Fruit fly (Drosophila melanogaster) whole organism, embryonic: ENCODE measurements around the gene Tet.

Experiments
- Abd-B ChIP-seq: fragments of 200-800 bp; sonication (Bioruptor generic); optimal IDR thresholded peaks from 2 replicates; lab custom pipeline; 2018; ENCODE audit warnings: missing biosample characterization, mild to moderate bottlenecking, missing genetic modification characterization, moderate library complexity
- Atf6 ChIP-seq: fragments of 200-800 bp; sonication (Bioruptor generic); IDR thresholded peaks from 2 replicates; pipeline ENCODE4 v1.3.6; 2022; ENCODE audit warnings: missing biosample characterization, missing genetic modification characterization
- Blimp-1 ChIP-seq: fragments of 200-800 bp; sonication (Bioruptor generic); optimal IDR thresholded peaks from 3 replicates; lab custom pipeline; 2018; ENCODE audit warnings: missing biosample characterization, missing genetic modification characterization, mild to moderate bottlenecking, moderate library complexity, missing genetic modification reagents
- CG10979 ChIP-seq: fragments of 200-800 bp; sonication (Bioruptor generic); optimal IDR thresholded peaks from 2 replicates; lab custom pipeline; 2018; ENCODE audit warnings: missing biosample characterization, mild to moderate bottlenecking, missing genetic modification characterization, moderate library complexity
- CG11085 ChIP-seq: fragments of 200-800 bp; sonication (Bioruptor generic); IDR thresholded peaks from 2 replicates; pipeline ENCODE4 v1.3.6; 2022; ENCODE audit warnings: missing biosample characterization, missing genetic modification characterization
- CG12391 ChIP-seq: fragments of 200-800 bp; sonication (Bioruptor generic); optimal IDR thresholded peaks from 3 replicates; lab custom pipeline; 2018; ENCODE audit warnings: missing biosample characterization, mild to moderate bottlenecking, missing genetic modification characterization, moderate library complexity
- CG12942 ChIP-seq: fragments of 200-800 bp; sonication (Bioruptor generic); optimal IDR thresholded peaks from 3 replicates; lab custom pipeline; 2016; ENCODE audit warnings: missing biosample characterization, missing genetic modification characterization
- CG17328 ChIP-seq: fragments of 200-800 bp; sonication (Bioruptor generic); IDR thresholded peaks from 2 replicates; pipeline ENCODE4 v1.3.6; 2022; ENCODE audit warnings: missing biosample characterization, missing genetic modification characterization
- CG17829 ChIP-seq: fragments of 200-800 bp; optimal IDR thresholded peaks from 2 replicates; lab custom pipeline; 2019; ENCODE audit warnings: missing biosample characterization, mild to moderate bottlenecking, missing genetic modification characterization, moderate library complexity
- CG18262 ChIP-seq: fragments of 200-800 bp; optimal IDR thresholded peaks from 3 replicates; lab custom pipeline; 2019; ENCODE audit warnings: missing biosample characterization, mild to moderate bottlenecking, missing genetic modification characterization, moderate library complexity
- CG2120 ChIP-seq: fragments of 200-800 bp; sonication (Bioruptor generic); optimal IDR thresholded peaks from 3 replicates; lab custom pipeline; 2016; ENCODE audit warnings: missing biosample characterization, missing genetic modification characterization
- CG30403 ChIP-seq: fragments of 200-800 bp; sonication (Bioruptor generic); optimal IDR thresholded peaks from 3 replicates; lab custom pipeline; 2016; ENCODE audit warnings: missing biosample characterization, missing genetic modification characterization
- CG32772 ChIP-seq: fragments of 200-800 bp; sonication (Bioruptor generic); IDR thresholded peaks from 2 replicates; pipeline ENCODE4 v1.3.6; 2022; ENCODE audit warnings: missing biosample characterization, missing genetic modification characterization
- CG4854 ChIP-seq: fragments of 200-800 bp; sonication (Bioruptor generic); optimal IDR thresholded peaks from 2 replicates; lab custom pipeline; 2016; ENCODE audit warnings: missing biosample characterization, missing genetic modification characterization, inconsistent platforms
- CG5245 ChIP-seq: fragments of 200-800 bp; sonication (Bioruptor generic); optimal IDR thresholded peaks from 3 replicates; lab custom pipeline; 2016; ENCODE audit warnings: missing biosample characterization, missing genetic modification characterization
- CG6689 ChIP-seq: fragments of 200-800 bp; sonication (Bioruptor generic); IDR thresholded peaks from 2 replicates; pipeline ENCODE4 v1.3.6; 2022; ENCODE audit warnings: missing biosample characterization, missing genetic modification characterization
- CG7556 ChIP-seq: fragments of 200-800 bp; sonication (Bioruptor generic); optimal IDR thresholded peaks from 2 replicates; lab custom pipeline; 2017; ENCODE audit warnings: missing biosample characterization, mild to moderate bottlenecking, missing genetic modification characterization
- CG9727 ChIP-seq: fragments of 200-800 bp; sonication (Bioruptor generic); optimal IDR thresholded peaks from 3 replicates; lab custom pipeline; 2017; ENCODE audit warnings: missing biosample characterization, mild to moderate bottlenecking, missing genetic modification characterization
- Drgx ChIP-seq: fragments of 200-800 bp; sonication (Bioruptor generic); IDR thresholded peaks from 2 replicates; pipeline ENCODE4 v1.3.6; 2022; ENCODE audit warnings: missing biosample characterization, missing genetic modification characterization
- E2f2 ChIP-seq: fragments of 200-800 bp; sonication (Bioruptor generic); IDR thresholded peaks from 2 replicates; pipeline ENCODE4 v1.3.6; 2022; ENCODE audit warnings: missing biosample characterization, missing genetic modification characterization
- Gug ChIP-seq: fragments of 200-800 bp; sonication (Bioruptor generic); IDR thresholded peaks from 4 replicates; pipeline ENCODE4 v1.3.6; 2022; ENCODE audit warnings: missing biosample characterization, missing genetic modification characterization
- Mes4 ChIP-seq: fragments of 200-800 bp; sonication (Bioruptor generic); optimal IDR thresholded peaks from 2 replicates; lab custom pipeline; 2016; ENCODE audit warnings: missing biosample characterization, missing genetic modification characterization
- Pdp1 ChIP-seq, 2 experiments: fragments of 200-800 bp; sonication (Bioruptor generic); optimal IDR thresholded peaks; 3 replicates each; lab custom pipeline; 2016; ENCODE audit warnings: missing biosample characterization in 2 of 2, missing genetic modification characterization in 2 of 2, mild to moderate bottlenecking in 1 of 2, moderate library complexity in 1 of 2
- Six4 ChIP-seq: fragments of 200-800 bp; sonication (Bioruptor generic); optimal IDR thresholded peaks from 2 replicates; lab custom pipeline; 2016; ENCODE audit warnings: missing biosample characterization, missing genetic modification characterization
- TFAM ChIP-seq: fragments of 200-800 bp; sonication (Bioruptor generic); optimal IDR thresholded peaks from 2 replicates; lab custom pipeline; 2017; ENCODE audit warnings: missing biosample characterization, missing genetic modification characterization, inconsistent platforms
- bsh ChIP-seq, 2 experiments: fragments of 200-800 bp; sonication (Bioruptor generic); optimal IDR thresholded peaks; 2 replicates each; lab custom pipeline; 2017 to 2018; ENCODE audit warnings: mild to moderate bottlenecking in 2 of 2, missing biosample characterization in 2 of 2, missing genetic modification characterization in 2 of 2, moderate library complexity in 1 of 2
- chif ChIP-seq, 2 experiments: fragments of 200-800 bp; sonication (Bioruptor generic); optimal IDR thresholded peaks; 3 replicates each; lab custom pipeline; 2016; ENCODE audit warnings: missing biosample characterization in 2 of 2, missing genetic modification characterization in 2 of 2
- chinmo ChIP-seq: fragments of 200-800 bp; sonication (Bioruptor generic); IDR thresholded peaks from 4 replicates; pipeline ENCODE4 v1.3.6; 2022; ENCODE audit warnings: missing biosample characterization, missing genetic modification characterization; ENCODE audit not compliant: partially characterized antibody
- ci ChIP-seq: fragments of 200-800 bp; sonication (Bioruptor generic); IDR thresholded peaks from 3 replicates; pipeline ENCODE4 v1.3.6; 2022; ENCODE audit warnings: missing biosample characterization, missing genetic modification characterization
- dysf ChIP-seq: fragments of 200-800 bp; sonication (Bioruptor generic); IDR thresholded peaks from 3 replicates; pipeline ENCODE4 v1.3.6; 2022; ENCODE audit warnings: missing biosample characterization, missing genetic modification characterization
- gsb ChIP-seq: fragments of 200-800 bp; sonication (Bioruptor generic); IDR thresholded peaks from 2 replicates; pipeline ENCODE4 v1.3.6; 2022; ENCODE audit warnings: missing biosample characterization, missing genetic modification characterization
- ham ChIP-seq: fragments of 200-800 bp; sonication (Bioruptor generic); IDR thresholded peaks from 2 replicates; pipeline ENCODE4 v1.3.6; 2022; ENCODE audit warnings: missing biosample characterization, missing genetic modification characterization
- lbe ChIP-seq: fragments of 200-800 bp; sonication (Bioruptor generic); optimal IDR thresholded peaks from 2 replicates; lab custom pipeline; 2016; ENCODE audit warnings: missing biosample characterization, mild to moderate bottlenecking, missing genetic modification characterization
- lilli ChIP-seq: fragments of 200-800 bp; sonication (Bioruptor generic); optimal IDR thresholded peaks from 3 replicates; lab custom pipeline; 2016; ENCODE audit warnings: missing biosample characterization, missing genetic modification characterization
- lmd ChIP-seq: fragments of 200-800 bp; sonication (Bioruptor generic); IDR thresholded peaks from 2 replicates; pipeline ENCODE4 v1.3.6; 2022; ENCODE audit warnings: missing biosample characterization, missing genetic modification characterization
- nmo ChIP-seq: fragments of 200-800 bp; sonication (Bioruptor generic); optimal IDR thresholded peaks from 2 replicates; lab custom pipeline; 2018; ENCODE audit warnings: missing biosample characterization, mild to moderate bottlenecking, missing genetic modification characterization, moderate library complexity
- nom ChIP-seq: fragments of 200-800 bp; sonication (Bioruptor generic); optimal IDR thresholded peaks from 2 replicates; lab custom pipeline; 2017; ENCODE audit warnings: missing biosample characterization, missing genetic modification characterization, mild to moderate bottlenecking, moderate library complexity, missing genetic modification reagents
- prd ChIP-seq, 3 experiments: fragments of >200 bp in 2 of 3; fragments of 200-800 bp in 1 of 3; sonication (Bioruptor generic) in 1 of 3; optimal IDR thresholded peaks in 2 of 3; IDR thresholded peaks in 1 of 3; 2 replicates in 2 of 3; 3 replicates in 1 of 3; pipeline versions ENCODE4 v1.3.6 to Lab custom; 2017 to 2022; ENCODE audit warnings: missing biosample characterization in 1 of 3, missing genetic modification characterization in 1 of 3
- tgo ChIP-seq: fragments of 200-800 bp; sonication (Bioruptor generic); IDR thresholded peaks from 3 replicates; pipeline ENCODE4 v1.3.6; 2022; ENCODE audit warnings: missing biosample characterization, missing genetic modification characterization
- vvl ChIP-seq: fragments of 200-800 bp; sonication (Bioruptor generic); IDR thresholded peaks from 2 replicates; pipeline ENCODE4 v1.3.6; 2022; ENCODE audit warnings: missing biosample characterization, missing genetic modification characterization
- wor ChIP-seq: fragments of 200-800 bp; sonication (Bioruptor generic); IDR thresholded peaks from 2 replicates; pipeline ENCODE4 v1.3.6; 2022; ENCODE audit warnings: missing biosample characterization, missing genetic modification characterization
- z ChIP-seq: fragments of 200-800 bp; sonication (Bioruptor generic); IDR thresholded peaks from 3 replicates; pipeline ENCODE4 v1.3.6; 2022; ENCODE audit warnings: missing biosample characterization, missing genetic modification characterization
- zf30C ChIP-seq: fragments of 200-800 bp; sonication (Bioruptor generic); optimal IDR thresholded peaks from 3 replicates; lab custom pipeline; 2018; ENCODE audit warnings: missing biosample characterization, mild to moderate bottlenecking, missing genetic modification characterization
- zfh1 ChIP-seq: fragments of 200-800 bp; sonication (Bioruptor generic); IDR thresholded peaks from 3 replicates; pipeline ENCODE4 v1.3.6; 2022; ENCODE audit warnings: missing biosample characterization, missing genetic modification characterization

The Tet gene

DNA sequence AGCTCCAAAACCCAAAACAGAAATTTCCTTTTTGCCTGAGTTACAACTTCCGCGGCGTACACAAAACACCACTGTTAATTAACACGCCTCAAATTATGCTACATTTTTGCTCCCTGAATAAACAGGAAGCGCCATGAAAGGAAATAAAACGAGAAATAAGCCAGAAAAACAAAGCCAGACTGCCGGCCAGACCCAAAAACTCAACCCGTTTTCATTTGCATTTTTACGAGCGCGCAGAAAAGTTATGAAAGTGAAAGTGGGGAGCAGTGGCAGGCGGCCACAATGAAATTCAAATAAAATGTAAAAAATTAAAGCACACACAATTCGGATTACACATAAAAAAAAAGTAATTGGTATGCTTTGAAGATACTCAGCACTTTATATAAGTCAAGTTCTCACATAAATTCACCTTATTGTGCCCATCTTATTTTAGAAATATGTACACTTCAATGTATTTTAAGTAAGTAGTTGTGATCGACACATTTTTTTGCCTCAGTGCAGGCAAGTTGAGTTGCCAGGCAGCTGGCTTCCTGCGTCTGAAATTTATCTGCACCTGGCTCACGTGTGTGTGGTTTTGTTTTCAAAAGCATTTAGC lies 83.5 kb downstream of the Tet start (continued):
- peak in 1 of 2 experiments; percentile 11 for TF ChIP-seq bsh (GFP tag; optimal IDR thresholded peaks at IDR 0.05; lab: Kevin White, UChicago)
- no peak for TF ChIP-seq Mes4
- TF ChIP-seq zf30C (GFP tag; lab: Kevin White, UChicago), result no peak
- peak; percentile 17; the same call in 1 of the 4 replicates for TF ChIP-seq Gug
- no peak for TF ChIP-seq CG7556 (GFP tag; lab: Kevin White, UChicago)
- TF ChIP-seq chinmo (GFP tag; lab: Robert Waterston, UW), result no peak
- peak; percentile 2 for TF ChIP-seq CG2120
- TF ChIP-seq zfh1 (GFP tag; lab: Robert Waterston, UW), result peak; percentile 57; the same call in 2 of the 3 replicates
- TF ChIP-seq tgo (GFP tag; lab: Robert Waterston, UW), result peak; percentile 35; the same call in 2 of the 3 replicates
- TF ChIP-seq gsb (GFP tag; lab: Robert Waterston, UW), result no peak
- peak; percentile 36 for TF ChIP-seq lmd (GFP tag; lab: Robert Waterston, UW)
- TF ChIP-seq Six4, result no peak
- no peak for TF ChIP-seq ham
- TF ChIP-seq ci (GFP tag; lab: Robert Waterston, UW), result peak; percentile 75; the same call in 2 of the 3 replicates
- TF ChIP-seq E2f2 (GFP tag; lab: Robert Waterston, UW), result peak; percentile 27; the same call in 1 of the 2 replicates
- TF ChIP-seq CG18262 (tag; lab: Kevin White, UChicago), result peak; percentile 54
- peak; percentile 38; the same call in 1 of the 2 replicates for TF ChIP-seq Atf6 (GFP tag; lab: Robert Waterston, UW)
- TF ChIP-seq CG12391 (tag; lab: Kevin White, UChicago), result no peak
- TF ChIP-seq nmo (GFP tag; lab: Kevin White, UChicago), result peak; percentile 13
- TF ChIP-seq lilli (GFP tag; lab: Kevin White, UChicago), result peak; percentile 18
- peak; percentile 19 for TF ChIP-seq CG17829 (tag; lab: Kevin White, UChicago)
- peak; percentile 31; the same call in 1 of the 2 replicates for TF ChIP-seq wor (GFP tag; lab: Robert Waterston, UW)
- no peak for TF ChIP-seq nom (GFP tag; lab: Kevin White, UChicago)
- TF ChIP-seq chif (GFP tag; optimal IDR thresholded peaks at IDR 0.05; lab: Kevin White, UChicago), result peak in 1 of 2 experiments; percentile 3
- no peak for TF ChIP-seq prd (optimal IDR thresholded peaks at IDR 0.05; lab: Kevin White, UChicago)
- TF ChIP-seq prd (GFP tag; IDR thresholded peaks at IDR 0.05; lab: Robert Waterston, UW), result peak; percentile 35; the same call in 1 of the 3 replicates
- peak in 1 of 2 experiments; percentile 22 for TF ChIP-seq Pdp1 (GFP tag; optimal IDR thresholded peaks at IDR 0.05; lab: Kevin White, UChicago)
- TF ChIP-seq CG5245 (GFP tag; lab: Kevin White, UChicago), result no peak
- TF ChIP-seq CG11085 (GFP tag; lab: Robert Waterston, UW), result no peak
- TF ChIP-seq vvl (GFP tag; lab: Robert Waterston, UW), result peak; percentile 27; the same call in 1 of the 2 replicates
- TF ChIP-seq CG32772 (GFP tag; lab: Robert Waterston, UW), result peak; percentile 49; the same call in 1 of the 2 replicates
- no peak for TF ChIP-seq Blimp-1 (GFP tag; lab: Kevin White, UChicago)
- TF ChIP-seq Abd-B (GFP tag; lab: Kevin White, UChicago), result peak; percentile 3
- peak; percentile 22 for TF ChIP-seq lbe
- TF ChIP-seq CG6689 (GFP tag; lab: Robert Waterston, UW), result 0 out of 2 replicates have a peak, but pooled peaks have one; percentile 9
- peak; percentile 51; the same call in 2 of the 3 replicates for TF ChIP-seq dysf (GFP tag; lab: Robert Waterston, UW)
- peak; percentile 81 for TF ChIP-seq Drgx (GFP tag; lab: Robert Waterston, UW)
- no peak for TF ChIP-seq CG9727 (GFP tag; lab: Kevin White, UChicago)
- peak; percentile 52; the same call in 1 of the 2 replicates for TF ChIP-seq CG17328 (GFP tag; lab: Robert Waterston, UW)
- TF ChIP-seq, all 482 proteins: peak for 43

DNA sequence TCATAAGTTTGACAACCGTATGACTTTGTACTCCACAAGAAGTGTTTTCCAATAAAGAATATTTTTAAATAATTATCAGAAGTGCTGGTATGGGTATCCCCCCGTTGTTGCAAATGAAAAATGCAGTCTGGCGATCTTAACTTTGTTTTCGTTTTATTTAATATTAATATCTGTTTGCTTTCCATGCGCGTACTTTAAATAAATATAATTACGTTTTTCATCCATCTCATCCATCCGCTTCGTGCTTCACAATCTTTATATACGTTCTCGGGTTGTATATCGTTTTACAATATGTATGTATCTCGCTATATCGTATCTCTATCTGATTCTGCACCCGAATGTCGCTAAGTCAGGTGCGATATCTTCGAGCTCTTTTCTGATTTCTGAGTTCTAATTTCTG lies 93.0 kb downstream of the Tet start:
- no peak for TF ChIP-seq z (GFP tag; lab: Robert Waterston, UW)
- no peak for TF ChIP-seq CG30403 (GFP tag; lab: Kevin White, UChicago)
- no peak for TF ChIP-seq CG12942 (GFP tag; lab: Kevin White, UChicago)
- TF ChIP-seq CG4854 (GFP tag; lab: Kevin White, UChicago), result no peak
- no peak for TF ChIP-seq CG10979 (tag; lab: Kevin White, UChicago)
- TF ChIP-seq TFAM (GFP tag; lab: Kevin White, UChicago), result no peak
